Fruit fly (Drosophila melanogaster) whole organism, embryonic: Measurements from ENCODE around the gene ago.
A peak's percentile ranks its signal among the peaks of the same experiment; 100 is the strongest.

Experiments used
- ATbp ChIP-seq: fragments of 200-800 bp; sonication (Bioruptor generic); optimal IDR thresholded peaks from 2 replicates; lab custom pipeline; 2017; ENCODE audit warnings: missing biosample characterization, mild to moderate bottlenecking, missing genetic modification characterization, missing genetic modification reagents
- Abd-B ChIP-seq: fragments of 200-800 bp; sonication (Bioruptor generic); optimal IDR thresholded peaks from 2 replicates; lab custom pipeline; 2018; ENCODE audit warnings: missing biosample characterization, mild to moderate bottlenecking, missing genetic modification characterization, moderate library complexity
- CG10267 ChIP-seq: fragments of 200-800 bp; sonication (Bioruptor generic); optimal IDR thresholded peaks from 2 replicates; lab custom pipeline; 2018; ENCODE audit warnings: missing biosample characterization, mild to moderate bottlenecking, missing genetic modification characterization, moderate library complexity
- CG12299 ChIP-seq: fragments of 200-800 bp; sonication (Bioruptor generic); optimal IDR thresholded peaks from 2 replicates; lab custom pipeline; 2018; ENCODE audit warnings: missing biosample characterization, mild to moderate bottlenecking, missing genetic modification characterization
- CG14014 ChIP-seq: fragments of 200-800 bp; sonication (Bioruptor generic); IDR thresholded peaks from 2 replicates; pipeline ENCODE4 v1.3.6; 2022; ENCODE audit warnings: missing biosample characterization, missing genetic modification characterization
- CG17361 ChIP-seq: fragments of 200-800 bp; sonication (Bioruptor generic); IDR thresholded peaks from 3 replicates; pipeline ENCODE4 v1.3.6; 2022; ENCODE audit warnings: missing biosample characterization, missing genetic modification characterization
- CG17568 ChIP-seq: fragments of 200-800 bp; sonication (Bioruptor generic); optimal IDR thresholded peaks from 2 replicates; lab custom pipeline; 2018; ENCODE audit warnings: missing biosample characterization, mild to moderate bottlenecking, missing genetic modification characterization, moderate library complexity
- CG18011 ChIP-seq: fragments of 200-800 bp; sonication (Bioruptor generic); optimal IDR thresholded peaks from 2 replicates; lab custom pipeline; 2017; ENCODE audit warnings: missing biosample characterization, missing genetic modification characterization, mild to moderate bottlenecking, moderate library complexity, missing genotype
- CG2678 ChIP-seq: fragments of 200-800 bp; sonication (Bioruptor generic); optimal IDR thresholded peaks from 3 replicates; lab custom pipeline; 2019; ENCODE audit warnings: missing biosample characterization, mild to moderate bottlenecking, missing genetic modification characterization, moderate library complexity
- CG32532 ChIP-seq: fragments of 200-800 bp; sonication (Bioruptor generic); IDR thresholded peaks from 2 replicates; pipeline ENCODE4 v1.3.6; 2022; ENCODE audit warnings: missing biosample characterization, missing genetic modification characterization
- CG3995 ChIP-seq: fragments of 200-800 bp; sonication (Bioruptor generic); optimal IDR thresholded peaks from 3 replicates; lab custom pipeline; 2016; ENCODE audit warnings: missing biosample characterization, missing genetic modification characterization
- CG4424 ChIP-seq: fragments of 200-800 bp; sonication (Bioruptor generic); optimal IDR thresholded peaks from 3 replicates; lab custom pipeline; 2016; ENCODE audit warnings: missing biosample characterization, missing genetic modification characterization
- CG4617 ChIP-seq: fragments of 200-800 bp; sonication (Bioruptor generic); optimal IDR thresholded peaks from 3 replicates; lab custom pipeline; 2016; ENCODE audit warnings: missing biosample characterization, missing genetic modification characterization, borderline replicate concordance
- CG7556 ChIP-seq: fragments of 200-800 bp; sonication (Bioruptor generic); optimal IDR thresholded peaks from 2 replicates; lab custom pipeline; 2017; ENCODE audit warnings: missing biosample characterization, mild to moderate bottlenecking, missing genetic modification characterization
- Camta ChIP-seq: fragments of 200-800 bp; sonication (Bioruptor generic); optimal IDR thresholded peaks from 2 replicates; lab custom pipeline; 2016; ENCODE audit warnings: missing biosample characterization, missing genetic modification characterization
- D19A ChIP-seq: fragments of 200-800 bp; optimal IDR thresholded peaks from 3 replicates; lab custom pipeline; 2019; ENCODE audit warnings: missing biosample characterization, mild to moderate bottlenecking, missing genetic modification characterization, moderate library complexity
- Ets65A ChIP-seq: fragments of 200-800 bp; sonication (Bioruptor generic); peaks from one replicate; lab custom pipeline; 2016; ENCODE audit warnings: missing biosample characterization, missing genetic modification characterization
- Hmr ChIP-seq: fragments of 200-800 bp; sonication (Bioruptor generic); optimal IDR thresholded peaks from 3 replicates; lab custom pipeline; 2017; ENCODE audit warnings: mild to moderate bottlenecking, missing biosample characterization, missing genetic modification reagents, missing genetic modification characterization
- Hsf ChIP-seq: fragments of 200-800 bp; sonication (Bioruptor generic); optimal IDR thresholded peaks from 3 replicates; lab custom pipeline; 2016; ENCODE audit warnings: missing biosample characterization, missing genetic modification characterization
- MTF-1 ChIP-seq: fragments of 200-800 bp; sonication (Bioruptor generic); optimal IDR thresholded peaks from 2 replicates; lab custom pipeline; 2018; ENCODE audit warnings: missing biosample characterization, mild to moderate bottlenecking, missing genetic modification characterization, borderline replicate concordance
- Mad ChIP-seq: fragments of 200-800 bp; sonication (Bioruptor generic); optimal IDR thresholded peaks from 2 replicates; lab custom pipeline; 2016; ENCODE audit warnings: missing biosample characterization, missing genetic modification characterization
- Nf-YB ChIP-seq: fragments of 200-800 bp; sonication (Bioruptor generic); optimal IDR thresholded peaks from 3 replicates; lab custom pipeline; 2019; ENCODE audit warnings: missing biosample characterization, mild to moderate bottlenecking, missing genetic modification characterization, moderate library complexity
- Opbp ChIP-seq: fragments of 200-800 bp; sonication (Bioruptor generic); IDR thresholded peaks from 3 replicates; pipeline ENCODE4 v1.3.6; 2022; ENCODE audit warnings: missing biosample characterization, missing genetic modification characterization; ENCODE audit not compliant: partially characterized antibody
- Pdp1 ChIP-seq, 2 experiments: fragments of 200-800 bp; sonication (Bioruptor generic); optimal IDR thresholded peaks; 3 replicates each; lab custom pipeline; 2016; ENCODE audit warnings: missing biosample characterization in 2 of 2, missing genetic modification characterization in 2 of 2, mild to moderate bottlenecking in 1 of 2, moderate library complexity in 1 of 2
- Side ChIP-seq: fragments of 200-800 bp; sonication (Bioruptor generic); optimal IDR thresholded peaks from 2 replicates; lab custom pipeline; 2016; ENCODE audit warnings: missing biosample characterization, missing genetic modification characterization
- Sin3A ChIP-seq: fragments of >200 bp; optimal IDR thresholded peaks from 2 replicates; lab custom pipeline; 2018
- Sry-δ ChIP-seq: fragments of 200-800 bp; sonication (Bioruptor generic); optimal IDR thresholded peaks from 2 replicates; lab custom pipeline; 2016; ENCODE audit warnings: missing biosample characterization, missing genetic modification characterization
- Stat92E ChIP-seq, 3 experiments: fragments of >200 bp in 2 of 3; fragments of 200-800 bp in 1 of 3; sonication (Bioruptor generic) in 1 of 3; optimal IDR thresholded peaks; 2 replicates each; lab custom pipeline; 2017 to 2019; ENCODE audit warnings: missing biosample characterization in 3 of 3, missing genetic modification characterization in 3 of 3, mild to moderate bottlenecking in 1 of 3, moderate library complexity in 1 of 3
- ara ChIP-seq: fragments of 200-800 bp; sonication (Bioruptor generic); IDR thresholded peaks from 2 replicates; pipeline ENCODE4 v1.3.6; 2022; ENCODE audit warnings: missing biosample characterization, missing genetic modification characterization
- az2 ChIP-seq: fragments of 200-800 bp; sonication (Bioruptor generic); optimal IDR thresholded peaks from 3 replicates; lab custom pipeline; 2016; ENCODE audit warnings: missing biosample characterization, missing genetic modification characterization
- bab2 ChIP-seq: fragments of 200-800 bp; sonication (Bioruptor generic); optimal IDR thresholded peaks from 2 replicates; lab custom pipeline; 2016; ENCODE audit warnings: missing biosample characterization, missing genetic modification characterization
- bcd ChIP-seq: fragments of 200-800 bp; sonication (Bioruptor generic); optimal IDR thresholded peaks from 2 replicates; lab custom pipeline; 2017; ENCODE audit warnings: missing biosample characterization, mild to moderate bottlenecking, missing genetic modification characterization
- caup ChIP-seq: fragments of 200-800 bp; sonication (Bioruptor generic); optimal IDR thresholded peaks from 3 replicates; lab custom pipeline; 2017; ENCODE audit warnings: missing biosample characterization, mild to moderate bottlenecking, missing genetic modification characterization, moderate library complexity; ENCODE audit not compliant: severe bottlenecking
- dmrt99B ChIP-seq: fragments of 200-800 bp; sonication (Bioruptor generic); optimal IDR thresholded peaks from 2 replicates; lab custom pipeline; 2018; ENCODE audit warnings: missing biosample characterization, mild to moderate bottlenecking, missing genetic modification characterization, moderate library complexity
- emc ChIP-seq: fragments of 200-800 bp; sonication (Bioruptor generic); optimal IDR thresholded peaks from 2 replicates; lab custom pipeline; 2016; ENCODE audit warnings: missing biosample characterization, missing genetic modification characterization
- eyg ChIP-seq: fragments of 200-800 bp; sonication (Bioruptor generic); optimal IDR thresholded peaks from 3 replicates; lab custom pipeline; 2016; ENCODE audit warnings: missing biosample characterization, missing genetic modification characterization
- ind ChIP-seq: fragments of 200-800 bp; sonication (Bioruptor generic); optimal IDR thresholded peaks from 3 replicates; lab custom pipeline; 2016; ENCODE audit warnings: missing biosample characterization, missing genetic modification characterization
- lov ChIP-seq, 2 experiments: fragments of 200-800 bp in 1 of 2; fragments of >200 bp in 1 of 2; sonication (Bioruptor generic) in 1 of 2; IDR thresholded peaks in 1 of 2; optimal IDR thresholded peaks in 1 of 2; 2 replicates in 1 of 2; 3 replicates in 1 of 2; pipeline versions ENCODE4 v1.3.6 to Lab custom; 2017 to 2022; ENCODE audit warnings: missing biosample characterization in 1 of 2, missing genetic modification characterization in 1 of 2
- pan ChIP-seq, 4 experiments: fragments of >200 bp in 3 of 4; fragments of 200-800 bp in 1 of 4; sonication (Bioruptor generic) in 1 of 4; optimal IDR thresholded peaks in 3 of 4; IDR thresholded peaks in 1 of 4; 2 replicates each; pipeline versions ENCODE4 v1.3.6 to Lab custom; 2017 to 2022; ENCODE audit warnings: missing biosample characterization in 2 of 4, missing genetic modification characterization in 2 of 4, mixed read lengths in 1 of 4
- pfk ChIP-seq: fragments of 200-800 bp; sonication (Bioruptor generic); optimal IDR thresholded peaks from 2 replicates; lab custom pipeline; 2018; ENCODE audit warnings: missing biosample characterization, mild to moderate bottlenecking, missing genetic modification characterization, moderate library complexity
- pum ChIP-seq: fragments of 200-800 bp; sonication (Bioruptor generic); optimal IDR thresholded peaks from 2 replicates; lab custom pipeline; 2016; ENCODE audit warnings: missing biosample characterization, missing genetic modification characterization
- sd ChIP-seq: fragments of 200-800 bp; sonication (Bioruptor generic); optimal IDR thresholded peaks from 3 replicates; lab custom pipeline; 2018; ENCODE audit warnings: missing biosample characterization, mild to moderate bottlenecking, missing genetic modification characterization, moderate library complexity
- slou ChIP-seq: fragments of 200-800 bp; sonication (Bioruptor generic); optimal IDR thresholded peaks from 3 replicates; lab custom pipeline; 2016; ENCODE audit warnings: missing biosample characterization, missing genetic modification characterization
- tgo ChIP-seq: fragments of 200-800 bp; sonication (Bioruptor generic); IDR thresholded peaks from 3 replicates; pipeline ENCODE4 v1.3.6; 2022; ENCODE audit warnings: missing biosample characterization, missing genetic modification characterization
- tll ChIP-seq, 2 experiments: fragments of 200-800 bp in 1 of 2; fragments of >200 bp in 1 of 2; sonication (Bioruptor generic) in 1 of 2; optimal IDR thresholded peaks; 2 replicates each; lab custom pipeline; 2017 to 2019; ENCODE audit warnings: missing biosample characterization in 2 of 2, missing genetic modification characterization in 2 of 2, mild to moderate bottlenecking in 1 of 2, moderate library complexity in 1 of 2
- wdn ChIP-seq: fragments of 200-800 bp; sonication (Bioruptor generic); IDR thresholded peaks from 2 replicates; pipeline ENCODE4 v1.3.6; 2022; ENCODE audit warnings: missing biosample characterization, missing genetic modification characterization
- zen2 ChIP-seq: fragments of 200-800 bp; sonication (Bioruptor generic); IDR thresholded peaks from 3 replicates; pipeline ENCODE4 v1.3.6; 2022; ENCODE audit warnings: missing biosample characterization, missing genetic modification characterization; ENCODE audit not compliant: partially characterized antibody

Gene ago

dm6 chr3L:4292120-4292697, 38.1 kb upstream of the ago start, which contains the start of the genes CG15012 and Fdx2 (continued):
- TF ChIP-seq Camta (peak; percentile 7), pum (GFP tag; lab: Kevin White, UChicago) (peak; percentile 11), pan (optimal IDR thresholded peaks at IDR 0.05; lab: Kevin White, UChicago) (no peak), pan (GFP tag; optimal IDR thresholded peaks at IDR 0.05 in 1 of 2, IDR thresholded peaks at IDR 0.05 in 1 of 2) (no peak), CG2678 (tag; lab: Kevin White, UChicago) (peak; percentile 21), ara (GFP tag; lab: Robert Waterston, UW) (no peak), ind (GFP tag; lab: Kevin White, UChicago) (peak; percentile 37), bab2 (peak; percentile 53), az2 (GFP tag; lab: Kevin White, UChicago) (no peak), emc (GFP tag; lab: Kevin White, UChicago) (no peak), Sin3A (lab: Kevin White, UChicago) (peak; percentile 82), wdn (GFP tag; lab: Robert Waterston, UW) (no peak), Opbp (peak; percentile 36; the same call in 1 of the 3 replicates), Hsf (peak; percentile 34), CG12299 (tag; lab: Kevin White, UChicago) (peak; percentile 15), CG10267 (tag; lab: Kevin White, UChicago) (peak; percentile 74), Stat92E (GFP tag; optimal IDR thresholded peaks at IDR 0.05; lab: Kevin White, UChicago) (no peak), CG4424 (peak; percentile 52), lov (optimal IDR thresholded peaks at IDR 0.05; lab: Kevin White, UChicago) (no peak), lov (GFP tag; IDR thresholded peaks at IDR 0.05; lab: Robert Waterston, UW) (no peak), MTF-1 (no peak), CG3995 (peak; percentile 44), Sry-δ (GFP tag; lab: Kevin White, UChicago) (peak; percentile 50), Ets65A (GFP tag; lab: Kevin White, UChicago) (peak; percentile 77), eyg (GFP tag; lab: Kevin White, UChicago) (peak; percentile 9), Nf-YB (GFP tag; lab: Kevin White, UChicago) (no peak), Abd-B (peak; percentile 22), Mad (GFP tag; lab: Kevin White, UChicago) (peak; percentile 29), zen2 (GFP tag; lab: Robert Waterston, UW) (no peak), tll (GFP tag; optimal IDR thresholded peaks at IDR 0.05; lab: Kevin White, UChicago) (peak; percentile 12 to 15)

dm6 chr3L:4288591-4289056, 34.5 kb upstream of the ago start, which contains the start of gene Hexo1:
Gene Hexo1 (plus strand): TSS chr3L:4288641.
- TF ChIP-seq ATbp (GFP tag; lab: Kevin White, UChicago) (peak; percentile 40), Pdp1 (GFP tag; optimal IDR thresholded peaks at IDR 0.05; lab: Kevin White, UChicago) (peak in 1 of 2 experiments; percentile 23), caup (GFP tag; lab: Kevin White, UChicago) (peak; percentile 29), slou (GFP tag; lab: Kevin White, UChicago) (no peak), pfk (GFP tag; lab: Kevin White, UChicago) (no peak), pan (optimal IDR thresholded peaks at IDR 0.05; lab: Kevin White, UChicago) (no peak), pan (GFP tag; optimal IDR thresholded peaks at IDR 0.05 in 1 of 2, IDR thresholded peaks at IDR 0.05 in 1 of 2) (peak in 1 of 2 experiments; percentile 36), CG7556 (GFP tag; lab: Kevin White, UChicago) (peak; percentile 29), CG32532 (GFP tag; lab: Robert Waterston, UW) (peak; percentile 51; the same call in 1 of the 2 replicates), bcd (GFP tag; lab: Kevin White, UChicago) (peak; percentile 10), Side (GFP tag; lab: Kevin White, UChicago) (no peak), tgo (GFP tag; lab: Robert Waterston, UW) (no peak), CG14014 (GFP tag; lab: Robert Waterston, UW) (0 out of 2 replicates have a peak, but pooled peaks have one; percentile 16), wdn (GFP tag; lab: Robert Waterston, UW) (0 out of 2 replicates have a peak, but pooled peaks have one; percentile 33), D19A (tag; lab: Kevin White, UChicago) (peak; percentile 97), Hmr (peak; percentile 37), sd (tag; lab: Kevin White, UChicago) (peak; percentile 19), CG17361 (GFP tag; lab: Robert Waterston, UW) (peak; percentile 30; the same call in 1 of the 3 replicates), dmrt99B (tag; lab: Kevin White, UChicago) (no peak), CG17568 (GFP tag; lab: Kevin White, UChicago) (no peak), CG18011 (GFP tag; lab: Kevin White, UChicago) (peak; percentile 23), CG4617 (GFP tag; lab: Kevin White, UChicago) (no peak), eyg (GFP tag; lab: Kevin White, UChicago) (no peak)
